Fruit fly (Drosophila melanogaster): ENCODE data around the gene Cep290.

DNA sequence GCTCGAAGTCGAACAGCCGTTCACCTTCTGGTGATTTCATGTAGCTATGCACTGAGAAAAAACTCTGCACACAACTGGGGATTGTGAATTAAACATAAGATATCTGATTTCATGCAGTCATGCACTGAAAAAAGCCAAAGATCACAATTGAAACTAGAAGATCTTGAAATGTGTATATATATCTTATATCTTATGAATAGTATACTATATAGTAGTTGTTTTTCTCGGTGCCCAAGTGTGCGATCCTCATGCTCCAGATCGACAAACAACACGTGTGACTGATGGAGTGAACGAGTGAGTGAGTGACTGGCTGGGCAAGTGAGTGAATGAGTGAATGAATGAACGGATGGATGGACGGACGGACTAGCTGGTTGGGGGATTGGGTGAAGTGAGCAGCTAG lies 21.8 kb upstream of the Cep290 start:
- TF ChIP-seq CTCF (optimal IDR thresholded peaks at IDR 0.05): no peak
- no peak for TF ChIP-seq CG8478 (optimal IDR thresholded peaks at IDR 0.05)

Data from S2 (cell line).